Worm (Caenorhabditis elegans): ENCODE data around the gene C17E7.4.

- TF ChIP-seq pha-4 (tag; optimal IDR thresholded peaks at IDR 0.05): no peak
- TF ChIP-seq fkh-6 (tag; optimal IDR thresholded peaks at IDR 0.05): no peak
- TF ChIP-seq ceh-24 (tag; optimal IDR thresholded peaks at IDR 0.05): no peak
- no peak for TF ChIP-seq ceh-30 (tag; optimal IDR thresholded peaks at IDR 0.05)
- no peak for TF ChIP-seq pax-1 (tag; optimal IDR thresholded peaks at IDR 0.05)
Measured at ce11 chrV:3896018-3896417, 3.4 kb downstream of the C17E7.4 start.

All from whole organism, late embryonic.